Worm (Caenorhabditis elegans) whole organism, L2 larva: ENCODE measurements around the gene rpb-9.

Experiments
- C34F6.9 ChIP-seq: fragments of 150-350 bp; optimal IDR thresholded peaks from 2 replicates; lab custom pipeline; 2014; ENCODE audit warnings: missing biosample characterization, missing genetic modification characterization
- R02D3.7 ChIP-seq: fragments of 150-350 bp; optimal IDR thresholded peaks from 2 replicates; lab custom pipeline; 2014; ENCODE audit warnings: missing biosample characterization, missing genetic modification characterization
- Y55F3AM.14 ChIP-seq: fragments of 200-800 bp; sonication (Bioruptor generic); optimal IDR thresholded peaks from 2 replicates; lab custom pipeline; 2018; ENCODE audit warnings: mild to moderate bottlenecking, missing genetic modification characterization, missing compliant biosample characterization
- aly-2 ChIP-seq: fragments of 150-350 bp; optimal IDR thresholded peaks from 2 replicates; lab custom pipeline; 2014; ENCODE audit warnings: missing biosample characterization, missing genetic modification characterization
- blmp-1 ChIP-seq: sonication (generic microtip); optimal IDR thresholded peaks from 2 replicates; lab custom pipeline; 2017; ENCODE audit warnings: missing genetic modification characterization, mild to moderate bottlenecking, missing compliant biosample characterization, antibody characterized with exemption, moderate library complexity; ENCODE audit not compliant: insufficient read depth
- ceh-16 ChIP-seq: fragments of 150-350 bp; optimal IDR thresholded peaks from 2 replicates; lab custom pipeline; 2014; ENCODE audit warnings: missing biosample characterization, missing genetic modification characterization
- crh-2 ChIP-seq: sonication (generic microtip); optimal IDR thresholded peaks from 2 replicates; lab custom pipeline; 2017; ENCODE audit warnings: missing biosample characterization, missing genetic modification characterization
- dmd-4 ChIP-seq: sonication (generic microtip); optimal IDR thresholded peaks from 2 replicates; lab custom pipeline; 2017; ENCODE audit warnings: missing biosample characterization, missing genetic modification characterization
- elt-3 ChIP-seq: sonication (generic microtip); optimal IDR thresholded peaks from 2 replicates; lab custom pipeline; 2017; ENCODE audit warnings: missing biosample characterization, missing genetic modification characterization
- fos-1 ChIP-seq: fragments of 150-350 bp; optimal IDR thresholded peaks from 2 replicates; lab custom pipeline; 2014; ENCODE audit warnings: missing biosample characterization, missing genetic modification characterization
- gmeb-1 ChIP-seq: fragments of 150-350 bp; optimal IDR thresholded peaks from 2 replicates; lab custom pipeline; 2014; ENCODE audit warnings: missing biosample characterization, missing genetic modification characterization
- lin-11 ChIP-seq: fragments of 150-350 bp; sonication (generic microtip); optimal IDR thresholded peaks from 2 replicates; lab custom pipeline; 2014; ENCODE audit warnings: missing biosample characterization, missing genetic modification characterization, inconsistent platforms, mixed read lengths
- lin-39 ChIP-seq: fragments of 150-350 bp; optimal IDR thresholded peaks from 2 replicates; lab custom pipeline; 2014; ENCODE audit warnings: missing biosample characterization, missing genetic modification reagents, missing genetic modification characterization
- lsy-2 ChIP-seq, 2 experiments: fragments of 150-350 bp in 1 of 2; sonication (generic microtip) in 1 of 2; optimal IDR thresholded peaks; 2 replicates each; lab custom pipeline; 2014 to 2017; ENCODE audit warnings: missing biosample characterization in 2 of 2, missing genetic modification characterization in 2 of 2
- mbf-1 ChIP-seq: sonication (generic microtip); optimal IDR thresholded peaks from 2 replicates; lab custom pipeline; 2017; ENCODE audit warnings: missing biosample characterization, missing genetic modification characterization
- mdl-1 ChIP-seq, 2 experiments: fragments of 150-350 bp in 1 of 2; sonication (generic microtip) in 1 of 2; optimal IDR thresholded peaks; 2 replicates each; lab custom pipeline; 2017; ENCODE audit warnings: missing biosample characterization in 2 of 2, missing genetic modification characterization in 2 of 2
- nhr-10 ChIP-seq: sonication (generic microtip); optimal IDR thresholded peaks from 2 replicates; lab custom pipeline; 2017; ENCODE audit warnings: missing biosample characterization, missing genetic modification characterization
- nhr-129 ChIP-seq: fragments of 150-350 bp; optimal IDR thresholded peaks from 2 replicates; lab custom pipeline; 2014; ENCODE audit warnings: missing biosample characterization, missing genetic modification characterization
- nhr-21 ChIP-seq: fragments of 150-350 bp; optimal IDR thresholded peaks from 2 replicates; lab custom pipeline; 2014; ENCODE audit warnings: missing biosample characterization, missing genetic modification characterization
- nhr-25 ChIP-seq: fragments of 150-350 bp; sonication (generic microtip); optimal IDR thresholded peaks from 3 replicates; lab custom pipeline; 2014; ENCODE audit warnings: missing biosample characterization, missing genetic modification characterization
- nhr-6 ChIP-seq: fragments of 150-350 bp; optimal IDR thresholded peaks from 2 replicates; lab custom pipeline; 2014; ENCODE audit warnings: missing biosample characterization, missing genetic modification characterization
- nhr-77 ChIP-seq: fragments of 150-350 bp; optimal IDR thresholded peaks from 2 replicates; lab custom pipeline; 2014; ENCODE audit warnings: missing biosample characterization, missing genetic modification characterization
- sma-3 ChIP-seq: sonication (generic microtip); optimal IDR thresholded peaks from 2 replicates; lab custom pipeline; 2016; ENCODE audit warnings: missing genetic modification reagents, missing genetic modification characterization, missing compliant biosample characterization
- sma-9 ChIP-seq, 2 experiments: fragments of 150-350 bp in 1 of 2; sonication (generic microtip) in 1 of 2; optimal IDR thresholded peaks; 2 replicates each; lab custom pipeline; 2014 to 2016; ENCODE audit warnings: missing genetic modification characterization in 2 of 2, mild to moderate bottlenecking in 1 of 2, missing biosample characterization in 1 of 2, missing compliant biosample characterization in 1 of 2, missing genetic modification reagents in 1 of 2, moderate library complexity in 1 of 2
- snpc-4 ChIP-seq: fragments of 150-350 bp; optimal IDR thresholded peaks from 2 replicates; lab custom pipeline; 2014; ENCODE audit warnings: missing biosample characterization, missing genetic modification characterization
- unc-62 ChIP-seq: fragments of 150-350 bp; optimal IDR thresholded peaks from 2 replicates; lab custom pipeline; 2014; ENCODE audit warnings: missing biosample characterization, missing genetic modification reagents, missing genetic modification characterization
- ztf-1 ChIP-seq: fragments of 200-800 bp; sonication (Bioruptor generic); conservative IDR thresholded peaks from 2 replicates; pipeline ENCODE4 v1.3.6; 2022; ENCODE audit warnings: missing genetic modification characterization, missing compliant biosample characterization
- ztf-11 ChIP-seq: sonication (generic microtip); optimal IDR thresholded peaks from 2 replicates; lab custom pipeline; 2017; ENCODE audit warnings: missing biosample characterization, missing genetic modification characterization
- ztf-4 ChIP-seq: fragments of 150-350 bp; optimal IDR thresholded peaks from 2 replicates; lab custom pipeline; 2014; ENCODE audit warnings: missing biosample characterization, missing genetic modification characterization

rpb-9 gene

DNA sequence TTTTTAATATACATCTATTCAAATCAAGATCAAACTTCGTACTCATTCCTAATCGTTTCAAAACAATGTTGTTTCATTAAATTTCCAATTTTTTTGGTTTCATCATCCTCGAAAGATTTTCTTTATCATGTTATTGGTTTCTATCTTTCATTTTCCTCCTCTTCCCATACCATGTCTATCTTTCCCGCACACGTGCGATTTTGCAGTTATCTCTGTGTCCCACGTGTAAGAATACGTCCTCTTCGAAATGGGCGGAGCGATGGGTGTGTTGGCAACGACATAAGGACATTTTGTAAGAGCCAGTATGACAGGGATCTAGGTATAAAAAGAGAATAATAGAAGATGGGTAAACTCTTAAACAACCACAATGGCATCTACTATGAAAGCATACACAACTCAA is 14.2 kb upstream of the rpb-9 start, which contains the start of gene F43H9.4:
F43H9.4 (plus strand) TSS at position 366 of the 400 bp plus-strand sequence.
- peak; percentile 82 for TF ChIP-seq nhr-25
- TF ChIP-seq nhr-6 (tag; lab: Kevin White, UChicago), result no peak
- peak; percentile 2 for TF ChIP-seq blmp-1 (tag; lab: Kevin White, UChicago)
- TF ChIP-seq ceh-16, result no peak
- peak; percentile 42 for TF ChIP-seq nhr-21 (tag; lab: Kevin White, UChicago)
- TF ChIP-seq nhr-129 (tag; lab: Kevin White, UChicago), result peak; percentile 42
- peak; percentile 66 for TF ChIP-seq sma-3
- TF ChIP-seq fos-1, result peak; percentile 11
- peak; percentile 77 to 79 for TF ChIP-seq mdl-1 (tag; optimal IDR thresholded peaks at IDR 0.05; lab: Kevin White, UChicago)
- peak; percentile 92 for TF ChIP-seq sma-9 (GFP tag; optimal IDR thresholded peaks at IDR 0.05; lab: Kevin White, UChicago)
- no peak for TF ChIP-seq sma-9 (tag; optimal IDR thresholded peaks at IDR 0.05; lab: Kevin White, UChicago)
- TF ChIP-seq lin-11 (tag; lab: Kevin White, UChicago), result no peak
- peak; percentile 48 for TF ChIP-seq crh-2
- no peak for TF ChIP-seq nhr-10 (tag; lab: Kevin White, UChicago)

ce11 chrV:8025259-8025658 is 13.1 kb upstream of the rpb-9 start:
- peak; percentile 13 for TF ChIP-seq nhr-6 (tag; lab: Kevin White, UChicago)
- peak; percentile 95 for TF ChIP-seq nhr-129 (tag; lab: Kevin White, UChicago)
- TF ChIP-seq blmp-1 (tag; lab: Kevin White, UChicago), result peak; percentile 20
- peak in 1 of 2 experiments; percentile 8 for TF ChIP-seq mdl-1 (tag; optimal IDR thresholded peaks at IDR 0.05; lab: Kevin White, UChicago)
- TF ChIP-seq dmd-4 (tag; lab: Kevin White, UChicago), result no peak
- peak; percentile 77 for TF ChIP-seq sma-9 (GFP tag; optimal IDR thresholded peaks at IDR 0.05; lab: Kevin White, UChicago)
- TF ChIP-seq sma-9 (tag; optimal IDR thresholded peaks at IDR 0.05; lab: Kevin White, UChicago), result no peak
- peak; percentile 42 for TF ChIP-seq nhr-21 (tag; lab: Kevin White, UChicago)
- peak; percentile 87 for TF ChIP-seq nhr-25
- no peak for TF ChIP-seq C34F6.9 (tag; lab: Kevin White, UChicago)
- TF ChIP-seq, all 48 proteins: peak for 7

DNA sequence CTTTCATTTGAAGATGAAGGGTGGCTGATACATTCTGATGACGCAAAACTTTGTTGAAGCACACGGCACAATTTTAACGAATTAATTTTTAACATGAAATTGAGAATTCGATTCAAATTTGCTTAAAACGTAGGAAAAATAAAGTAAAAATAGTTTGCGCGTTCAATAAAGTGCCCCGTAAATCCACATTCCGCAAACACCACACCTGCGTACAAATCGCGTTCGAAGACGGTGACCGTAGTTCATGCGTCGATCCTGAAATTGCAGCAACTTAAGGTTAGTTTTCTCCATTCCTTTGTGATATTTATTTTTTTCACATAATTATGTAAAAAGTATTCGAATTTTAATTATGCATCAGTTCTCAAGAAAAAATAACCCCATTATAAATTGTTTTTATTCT is 12.6 kb upstream of the rpb-9 start, which contains the start of gene F43H9.3:
F43H9.3 (minus strand) TSS at position 189 of the 400 bp plus-strand sequence.
- TF ChIP-seq gmeb-1 (tag; lab: Kevin White, UChicago) (no peak), fos-1 (peak; percentile 0), lsy-2 (tag; optimal IDR thresholded peaks at IDR 0.05; lab: Kevin White, UChicago) (peak in 1 of 2 experiments; percentile 88), R02D3.7 (tag; lab: Kevin White, UChicago) (peak; percentile 62), elt-3 (tag; lab: Kevin White, UChicago) (no peak)

DNA sequence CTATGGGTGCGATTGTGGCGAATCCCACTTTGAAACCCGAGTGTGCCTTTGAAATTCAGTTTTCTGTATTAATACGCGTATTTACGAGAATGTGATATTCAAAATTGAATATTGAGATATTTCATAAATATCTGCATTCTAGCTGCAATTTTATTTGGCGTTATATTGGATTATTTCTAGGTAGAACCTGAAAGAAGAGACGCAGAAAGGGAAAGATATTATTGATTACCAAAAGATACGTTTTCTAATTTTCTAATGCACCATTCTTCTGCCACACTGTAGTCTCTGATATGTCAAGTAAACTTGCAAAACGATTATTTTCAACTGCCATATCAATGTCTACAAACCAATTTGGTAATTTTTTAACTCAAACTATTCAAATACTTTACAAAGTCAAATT is 9.9 kb upstream of the rpb-9 start, which contains the start of gene ech-3:
ech-3 (plus strand) TSS at position 178 of the 400 bp plus-strand sequence.
- TF ChIP-seq ztf-4 (tag; lab: Kevin White, UChicago), result no peak
- TF ChIP-seq ztf-1, result no peak
- TF ChIP-seq Y55F3AM.14 (GFP tag; lab: Kevin White, UChicago), result no peak
- no peak for TF ChIP-seq C34F6.9 (tag; lab: Kevin White, UChicago)
- TF ChIP-seq nhr-6 (tag; lab: Kevin White, UChicago), result no peak
- TF ChIP-seq crh-2, result no peak
- TF ChIP-seq unc-62 (GFP tag; lab: Kevin White, UChicago), result no peak
- TF ChIP-seq aly-2 (tag; lab: Kevin White, UChicago), result no peak
- TF ChIP-seq elt-3 (tag; lab: Kevin White, UChicago), result no peak
- TF ChIP-seq nhr-77 (tag; lab: Kevin White, UChicago), result no peak

DNA sequence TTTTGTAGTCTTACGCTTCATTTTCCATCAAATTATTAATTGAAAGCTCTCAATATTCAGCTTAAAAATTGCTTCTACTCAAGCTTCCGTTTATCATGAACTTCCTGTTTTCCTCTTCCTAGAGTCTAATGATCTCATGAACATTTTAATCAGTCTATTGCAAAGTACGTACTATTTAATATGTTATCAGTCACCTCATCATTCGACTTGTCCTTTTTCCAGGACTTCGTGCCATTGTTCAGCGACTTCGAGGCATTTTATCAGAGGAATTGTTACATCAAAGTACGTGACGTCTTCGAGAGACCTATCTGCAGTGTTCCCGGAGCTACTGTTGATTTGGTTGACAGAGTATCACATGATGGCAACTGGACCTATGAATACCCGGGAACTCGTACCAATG is 7.6 kb upstream of the rpb-9 start:
- TF ChIP-seq sma-9 (GFP tag; optimal IDR thresholded peaks at IDR 0.05; lab: Kevin White, UChicago) (peak; percentile 5), sma-9 (tag; optimal IDR thresholded peaks at IDR 0.05; lab: Kevin White, UChicago) (no peak), nhr-6 (tag; lab: Kevin White, UChicago) (no peak), snpc-4 (tag; lab: Kevin White, UChicago) (no peak), fos-1 (peak; percentile 50), lin-39 (tag; lab: Kevin White, UChicago) (no peak)

- TF ChIP-seq mdl-1 (tag; optimal IDR thresholded peaks at IDR 0.05; lab: Kevin White, UChicago) (no peak), fos-1 (peak; percentile 62), ztf-11 (tag; lab: Kevin White, UChicago) (no peak), nhr-25 (no peak), snpc-4 (tag; lab: Kevin White, UChicago) (no peak), mbf-1 (tag; lab: Kevin White, UChicago) (no peak)
These were observed 6.8 kb upstream of the rpb-9 start for ce11 chrV:8018919-8019318.
